Worm (Caenorhabditis elegans) whole organism, L2 larva: Measurements from ENCODE around the gene spi-1.

Experiments
- C34F6.9 ChIP-seq: fragments of 150-350 bp; optimal IDR thresholded peaks from 2 replicates; lab custom pipeline; 2014; ENCODE audit warnings: missing biosample characterization, missing genetic modification characterization
- F13H6.1 ChIP-seq: sonication (generic microtip); optimal IDR thresholded peaks from 2 replicates; lab custom pipeline; 2016; ENCODE audit warnings: missing genetic modification characterization, missing compliant biosample characterization
- R02D3.7 ChIP-seq: fragments of 150-350 bp; optimal IDR thresholded peaks from 2 replicates; lab custom pipeline; 2014; ENCODE audit warnings: missing biosample characterization, missing genetic modification characterization
- Y55F3AM.14 ChIP-seq: fragments of 200-800 bp; sonication (Bioruptor generic); optimal IDR thresholded peaks from 2 replicates; lab custom pipeline; 2018; ENCODE audit warnings: mild to moderate bottlenecking, missing genetic modification characterization, missing compliant biosample characterization
- ZK546.5 ChIP-seq: sonication (generic microtip); optimal IDR thresholded peaks from 2 replicates; lab custom pipeline; 2017; ENCODE audit warnings: missing biosample characterization, missing genetic modification characterization
- ama-1 ChIP-seq: fragments of 150-350 bp; optimal IDR thresholded peaks from 2 replicates; lab custom pipeline; 2018; ENCODE audit warnings: inconsistent platforms
- blmp-1 ChIP-seq: sonication (generic microtip); optimal IDR thresholded peaks from 2 replicates; lab custom pipeline; 2017; ENCODE audit warnings: missing genetic modification characterization, mild to moderate bottlenecking, missing compliant biosample characterization, antibody characterized with exemption, moderate library complexity; ENCODE audit not compliant: insufficient read depth
- ceh-82 ChIP-seq: fragments of 150-350 bp; optimal IDR thresholded peaks from 2 replicates; lab custom pipeline; 2014; ENCODE audit warnings: missing biosample characterization, missing genetic modification characterization
- crh-2 ChIP-seq: sonication (generic microtip); optimal IDR thresholded peaks from 2 replicates; lab custom pipeline; 2017; ENCODE audit warnings: missing biosample characterization, missing genetic modification characterization
- dmd-4 ChIP-seq: sonication (generic microtip); optimal IDR thresholded peaks from 2 replicates; lab custom pipeline; 2017; ENCODE audit warnings: missing biosample characterization, missing genetic modification characterization
- egl-27 ChIP-seq: sonication (generic microtip); optimal IDR thresholded peaks from 3 replicates; lab custom pipeline; 2017; ENCODE audit warnings: missing biosample characterization, missing genetic modification reagents, missing genetic modification characterization
- elt-3 ChIP-seq: sonication (generic microtip); optimal IDR thresholded peaks from 2 replicates; lab custom pipeline; 2017; ENCODE audit warnings: missing biosample characterization, missing genetic modification characterization
- fos-1 ChIP-seq: fragments of 150-350 bp; optimal IDR thresholded peaks from 2 replicates; lab custom pipeline; 2014; ENCODE audit warnings: missing biosample characterization, missing genetic modification characterization
- gmeb-1 ChIP-seq: fragments of 150-350 bp; optimal IDR thresholded peaks from 2 replicates; lab custom pipeline; 2014; ENCODE audit warnings: missing biosample characterization, missing genetic modification characterization
- lin-11 ChIP-seq: fragments of 150-350 bp; sonication (generic microtip); optimal IDR thresholded peaks from 2 replicates; lab custom pipeline; 2014; ENCODE audit warnings: missing biosample characterization, missing genetic modification characterization, inconsistent platforms, mixed read lengths
- lin-13 ChIP-seq: fragments of 150-350 bp; optimal IDR thresholded peaks from 2 replicates; lab custom pipeline; 2014; ENCODE audit warnings: missing biosample characterization, missing genetic modification reagents, missing genetic modification characterization
- lin-39 ChIP-seq: fragments of 150-350 bp; optimal IDR thresholded peaks from 2 replicates; lab custom pipeline; 2014; ENCODE audit warnings: missing biosample characterization, missing genetic modification reagents, missing genetic modification characterization
- lsy-2 ChIP-seq, 2 experiments: fragments of 150-350 bp in 1 of 2; sonication (generic microtip) in 1 of 2; optimal IDR thresholded peaks; 2 replicates each; lab custom pipeline; 2014 to 2017; ENCODE audit warnings: missing biosample characterization in 2 of 2, missing genetic modification characterization in 2 of 2
- mab-5 ChIP-seq: fragments of 150-350 bp; optimal IDR thresholded peaks from 2 replicates; lab custom pipeline; 2014; ENCODE audit warnings: missing biosample characterization, missing genetic modification characterization
- mbf-1 ChIP-seq: sonication (generic microtip); optimal IDR thresholded peaks from 2 replicates; lab custom pipeline; 2017; ENCODE audit warnings: missing biosample characterization, missing genetic modification characterization
- mdl-1 ChIP-seq, 2 experiments: fragments of 150-350 bp in 1 of 2; sonication (generic microtip) in 1 of 2; optimal IDR thresholded peaks; 2 replicates each; lab custom pipeline; 2017; ENCODE audit warnings: missing biosample characterization in 2 of 2, missing genetic modification characterization in 2 of 2
- nhr-10 ChIP-seq: sonication (generic microtip); optimal IDR thresholded peaks from 2 replicates; lab custom pipeline; 2017; ENCODE audit warnings: missing biosample characterization, missing genetic modification characterization
- nhr-11 ChIP-seq: fragments of 150-350 bp; optimal IDR thresholded peaks from 2 replicates; lab custom pipeline; 2014; ENCODE audit warnings: missing biosample characterization, missing genetic modification characterization
- nhr-12 ChIP-seq: fragments of 150-350 bp; optimal IDR thresholded peaks from 2 replicates; lab custom pipeline; 2014; ENCODE audit warnings: missing biosample characterization, missing genetic modification characterization
- nhr-129 ChIP-seq: fragments of 150-350 bp; optimal IDR thresholded peaks from 2 replicates; lab custom pipeline; 2014; ENCODE audit warnings: missing biosample characterization, missing genetic modification characterization
- nhr-21 ChIP-seq: fragments of 150-350 bp; optimal IDR thresholded peaks from 2 replicates; lab custom pipeline; 2014; ENCODE audit warnings: missing biosample characterization, missing genetic modification characterization
- nhr-23 ChIP-seq: fragments of 150-350 bp; optimal IDR thresholded peaks from 2 replicates; lab custom pipeline; 2014; ENCODE audit warnings: missing biosample characterization, missing genetic modification reagents, missing genetic modification characterization
- nhr-237 ChIP-seq: fragments of 150-350 bp; optimal IDR thresholded peaks from 2 replicates; lab custom pipeline; 2014; ENCODE audit warnings: missing biosample characterization, missing genetic modification characterization
- nhr-25 ChIP-seq: fragments of 150-350 bp; sonication (generic microtip); optimal IDR thresholded peaks from 3 replicates; lab custom pipeline; 2014; ENCODE audit warnings: missing biosample characterization, missing genetic modification characterization
- nhr-6 ChIP-seq: fragments of 150-350 bp; optimal IDR thresholded peaks from 2 replicates; lab custom pipeline; 2014; ENCODE audit warnings: missing biosample characterization, missing genetic modification characterization
- sem-4 ChIP-seq: fragments of 150-350 bp; optimal IDR thresholded peaks from 2 replicates; lab custom pipeline; 2014; ENCODE audit warnings: missing biosample characterization, missing genetic modification reagents, missing genetic modification characterization
- skn-1 ChIP-seq: sonication (generic microtip); optimal IDR thresholded peaks from 2 replicates; lab custom pipeline; 2017; ENCODE audit warnings: missing biosample characterization, missing genetic modification characterization
- sma-3 ChIP-seq: sonication (generic microtip); optimal IDR thresholded peaks from 2 replicates; lab custom pipeline; 2016; ENCODE audit warnings: missing genetic modification reagents, missing genetic modification characterization, missing compliant biosample characterization
- sma-9 ChIP-seq, 2 experiments: fragments of 150-350 bp in 1 of 2; sonication (generic microtip) in 1 of 2; optimal IDR thresholded peaks; 2 replicates each; lab custom pipeline; 2014 to 2016; ENCODE audit warnings: missing genetic modification characterization in 2 of 2, mild to moderate bottlenecking in 1 of 2, missing biosample characterization in 1 of 2, missing compliant biosample characterization in 1 of 2, missing genetic modification reagents in 1 of 2, moderate library complexity in 1 of 2
- snpc-4 ChIP-seq: fragments of 150-350 bp; optimal IDR thresholded peaks from 2 replicates; lab custom pipeline; 2014; ENCODE audit warnings: missing biosample characterization, missing genetic modification characterization
- unc-39 ChIP-seq: fragments of 150-350 bp; optimal IDR thresholded peaks from 2 replicates; lab custom pipeline; 2014; ENCODE audit warnings: missing biosample characterization, missing genetic modification characterization
- unc-55 ChIP-seq: fragments of 150-350 bp; sonication (generic microtip); optimal IDR thresholded peaks from 3 replicates; lab custom pipeline; 2014; ENCODE audit warnings: missing biosample characterization, missing genetic modification reagents, missing genetic modification characterization
- unc-62 ChIP-seq: fragments of 150-350 bp; optimal IDR thresholded peaks from 2 replicates; lab custom pipeline; 2014; ENCODE audit warnings: missing biosample characterization, missing genetic modification reagents, missing genetic modification characterization
- zag-1 ChIP-seq: fragments of 150-350 bp; optimal IDR thresholded peaks from 2 replicates; lab custom pipeline; 2014; ENCODE audit warnings: missing biosample characterization, missing genetic modification characterization
- ztf-1 ChIP-seq: fragments of 200-800 bp; sonication (Bioruptor generic); conservative IDR thresholded peaks from 2 replicates; pipeline ENCODE4 v1.3.6; 2022; ENCODE audit warnings: missing genetic modification characterization, missing compliant biosample characterization
- ztf-11 ChIP-seq: sonication (generic microtip); optimal IDR thresholded peaks from 2 replicates; lab custom pipeline; 2017; ENCODE audit warnings: missing biosample characterization, missing genetic modification characterization
- ztf-4 ChIP-seq: fragments of 150-350 bp; optimal IDR thresholded peaks from 2 replicates; lab custom pipeline; 2014; ENCODE audit warnings: missing biosample characterization, missing genetic modification characterization

spi-1 gene

DNA sequence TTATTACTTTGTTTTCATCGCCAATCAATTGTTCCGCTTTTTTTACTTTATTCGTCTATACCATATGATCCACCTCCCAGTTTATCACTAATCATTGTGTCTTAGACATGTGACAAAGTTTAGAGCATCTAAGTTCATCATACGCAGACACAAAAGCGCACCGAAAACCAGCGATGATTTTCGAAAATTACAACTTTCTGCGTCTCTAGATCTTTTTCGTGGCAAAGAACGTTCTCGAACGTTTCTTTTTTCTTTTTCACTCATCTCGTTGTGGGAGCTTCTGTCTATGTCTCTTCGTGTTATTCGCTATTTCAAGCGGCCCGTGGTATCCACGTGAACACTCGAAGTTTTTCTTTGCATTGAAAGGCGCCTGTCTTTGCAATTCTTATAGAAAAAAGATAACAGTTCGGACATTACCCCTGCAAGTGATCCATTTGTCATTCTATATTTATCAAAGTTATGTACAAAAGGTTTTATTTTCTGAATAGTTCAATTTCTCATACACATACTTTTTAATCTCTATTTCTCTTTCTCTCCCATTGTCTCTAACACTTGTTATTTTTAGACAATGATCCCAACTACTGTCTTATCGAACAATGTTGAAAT, 33.1 kb downstream of the spi-1 start, which contains the start of gene ZK1290.5:
Gene ZK1290.5 (plus strand): TSS at position 566 of the 606 bp plus-strand sequence.
- TF ChIP-seq crh-2 (tag; lab: Kevin White, UChicago) (peak; percentile 98), ceh-82 (tag; lab: Kevin White, UChicago) (no peak), mbf-1 (no peak), lin-13 (peak; percentile 47), skn-1 (tag; lab: Kevin White, UChicago) (peak; percentile 62), nhr-21 (tag; lab: Kevin White, UChicago) (peak; percentile 94), nhr-23 (tag; lab: Kevin White, UChicago) (no peak), nhr-129 (tag; lab: Kevin White, UChicago) (peak; percentile 93), sma-9 (GFP tag; optimal IDR thresholded peaks at IDR 0.05; lab: Kevin White, UChicago) (peak; percentile 98), sma-9 (tag; optimal IDR thresholded peaks at IDR 0.05; lab: Kevin White, UChicago) (peak; percentile 18), fos-1 (peak; percentile 87), C34F6.9 (tag; lab: Kevin White, UChicago) (peak; percentile 96), nhr-25 (tag; lab: Kevin White, UChicago) (peak; percentile 91), ZK546.5 (tag; lab: Kevin White, UChicago) (no peak), ztf-4 (tag; lab: Kevin White, UChicago) (peak; percentile 84), nhr-10 (tag; lab: Kevin White, UChicago) (peak; percentile 52), unc-55 (GFP tag; lab: Kevin White, UChicago) (peak; percentile 68), Y55F3AM.14 (peak; percentile 69), nhr-11 (tag; lab: Kevin White, UChicago) (no peak), snpc-4 (peak; percentile 18), ztf-11 (tag; lab: Kevin White, UChicago) (no peak), R02D3.7 (no peak), nhr-6 (tag; lab: Kevin White, UChicago) (peak; percentile 84), nhr-237 (tag; lab: Kevin White, UChicago) (no peak), sma-3 (GFP tag; lab: Kevin White, UChicago) (peak; percentile 97), nhr-12 (tag; lab: Kevin White, UChicago) (no peak), mdl-1 (tag; optimal IDR thresholded peaks at IDR 0.05; lab: Kevin White, UChicago) (peak; percentile 74 to 90), blmp-1 (tag; lab: Kevin White, UChicago) (peak; percentile 71), F13H6.1 (tag; lab: Kevin White, UChicago) (peak; percentile 95), sem-4 (tag; lab: Kevin White, UChicago) (peak; percentile 79), elt-3 (tag; lab: Kevin White, UChicago) (no peak), lsy-2 (tag; optimal IDR thresholded peaks at IDR 0.05; lab: Kevin White, UChicago) (peak; percentile 28 to 89), unc-62 (GFP tag; lab: Kevin White, UChicago) (peak; percentile 18), lin-11 (tag; lab: Kevin White, UChicago) (no peak), lin-39 (no peak), ama-1 (lab: Kevin White, UChicago) (no peak), dmd-4 (tag; lab: Kevin White, UChicago) (no peak), egl-27 (peak; percentile 92), gmeb-1 (peak; percentile 62), ztf-1 (no peak), unc-39 (tag; lab: Kevin White, UChicago) (no peak), mab-5 (tag; lab: Kevin White, UChicago) (peak; percentile 27), zag-1 (tag; lab: Kevin White, UChicago) (peak; percentile 53)

DNA sequence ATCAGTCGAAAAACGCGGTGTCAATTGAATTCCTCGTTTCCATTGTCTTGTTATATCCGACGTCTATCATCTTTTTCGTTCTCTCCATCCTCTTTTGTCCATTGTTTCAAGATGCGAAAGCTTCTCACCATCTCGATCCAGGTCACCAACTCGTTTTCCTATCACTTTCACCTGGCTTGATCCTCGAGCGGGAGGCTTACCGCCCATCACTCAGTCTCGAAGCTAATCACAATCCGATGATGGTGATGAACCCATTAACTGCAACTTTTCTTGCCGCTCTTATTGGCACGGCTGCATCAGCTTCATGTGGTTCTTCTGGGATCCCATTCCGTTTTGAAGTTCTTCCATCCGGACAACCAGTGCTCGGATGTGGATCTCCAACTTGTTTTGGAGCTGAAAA, 34.9 kb downstream of the spi-1 start, which contains the start of gene wrt-1:
Gene wrt-1 (plus strand): TSS at position 53 of the 400 bp plus-strand sequence.
- TF ChIP-seq blmp-1 (tag; lab: Kevin White, UChicago) (peak; percentile 5), nhr-21 (tag; lab: Kevin White, UChicago) (peak; percentile 12), nhr-23 (tag; lab: Kevin White, UChicago) (no peak), sma-3 (GFP tag; lab: Kevin White, UChicago) (no peak)
- TF ChIP-seq, all 48 proteins: peak for 2
